Worm (Caenorhabditis elegans): ENCODE data around the gene set-21.

- TF ChIP-seq nhr-6 (tag; optimal IDR thresholded peaks at IDR 0.05) (peak; percentile 78), zag-1 (tag; optimal IDR thresholded peaks at IDR 0.05) (peak; percentile 78), ama-1 (optimal IDR thresholded peaks at IDR 0.05) (no peak), ztf-4 (tag; optimal IDR thresholded peaks at IDR 0.05) (peak; percentile 84), lin-11 (tag; optimal IDR thresholded peaks at IDR 0.05) (peak; percentile 83), aly-2 (tag; optimal IDR thresholded peaks at IDR 0.05) (no peak), alr-1 (tag; optimal IDR thresholded peaks at IDR 0.05) (no peak), elt-3 (tag; optimal IDR thresholded peaks at IDR 0.05) (no peak), mdl-1 (tag; optimal IDR thresholded peaks at IDR 0.05) (peak in 1 of 2 experiments; percentile 52), nhr-11 (tag; optimal IDR thresholded peaks at IDR 0.05) (no peak), unc-55 (GFP tag; optimal IDR thresholded peaks at IDR 0.05) (peak; percentile 88), unc-62 (GFP tag; optimal IDR thresholded peaks at IDR 0.05) (no peak)
Observed at ce11 chrIV:4390438-4390894, at the start of gene set-21, which contains the start of gene rpl-7A.
